Worm (Caenorhabditis elegans) whole organism, young adult: Measurements from ENCODE around the gene npr-2.
A peak's percentile ranks its signal among the peaks of the same experiment; 100 is the strongest.

Experiments
- B0019.2 ChIP-seq: fragments of 200-800 bp; sonication (Bioruptor generic); conservative IDR thresholded peaks from 2 replicates; pipeline ENCODE4 v1.3.6; 2022; ENCODE audit warnings: missing genetic modification reagents, missing genetic modification characterization, missing compliant biosample characterization
- D2030.7 ChIP-seq: fragments of 200-800 bp; sonication (Bioruptor generic); IDR thresholded peaks from 2 replicates; pipeline ENCODE4 v1.3.6; 2022; ENCODE audit warnings: missing genetic modification reagents, missing genetic modification characterization, missing compliant biosample characterization
- F55B11.4 ChIP-seq: sonication (generic microtip); optimal IDR thresholded peaks from 2 replicates; lab custom pipeline; 2016; ENCODE audit warnings: missing compliant biosample characterization, missing genetic modification characterization, borderline replicate concordance; ENCODE audit not compliant: insufficient read depth
- F57A8.1 ChIP-seq: fragments of 200-800 bp; sonication (Bioruptor generic); optimal IDR thresholded peaks from 2 replicates; lab custom pipeline; 2018; ENCODE audit warnings: mild to moderate bottlenecking, missing genetic modification characterization, moderate library complexity, missing compliant biosample characterization
- K12H6.12 ChIP-seq: fragments of 200-800 bp; sonication (Bioruptor generic); optimal IDR thresholded peaks from 2 replicates; lab custom pipeline; 2018; ENCODE audit warnings: mild to moderate bottlenecking, missing genetic modification characterization, missing compliant biosample characterization
- T07F8.4 ChIP-seq: sonication (generic microtip); optimal IDR thresholded peaks from 2 replicates; lab custom pipeline; 2016; ENCODE audit warnings: mild to moderate bottlenecking, missing genetic modification characterization, moderate library complexity, missing compliant biosample characterization
- T26A5.8 ChIP-seq: sonication (generic microtip); optimal IDR thresholded peaks from 2 replicates; lab custom pipeline; 2016; ENCODE audit warnings: missing genetic modification characterization, missing compliant biosample characterization
- Y67H2A.10 ChIP-seq: fragments of 200-800 bp; sonication (Bioruptor generic); conservative IDR thresholded peaks from 2 replicates; pipeline ENCODE4 v1.3.6; 2022; ENCODE audit warnings: missing genetic modification reagents, missing genetic modification characterization, missing compliant biosample characterization
- Y95B8A.8 ChIP-seq: fragments of 200-800 bp; sonication (Bioruptor generic); IDR thresholded peaks from 2 replicates; pipeline ENCODE4 v1.3.6; 2022; ENCODE audit warnings: missing genetic modification reagents, missing genetic modification characterization, missing compliant biosample characterization
- aptf-3 ChIP-seq: fragments of 200-800 bp; sonication (Bioruptor generic); IDR thresholded peaks from 2 replicates; pipeline ENCODE4 v1.3.6; 2022; ENCODE audit warnings: missing genetic modification characterization, missing compliant biosample characterization
- attf-6 ChIP-seq: fragments of 200-800 bp; sonication (Bioruptor generic); IDR thresholded peaks from 2 replicates; pipeline ENCODE4 v1.3.6; 2022; ENCODE audit warnings: missing genetic modification reagents, missing genetic modification characterization, missing compliant biosample characterization
- ceh-27 ChIP-seq: fragments of 200-800 bp; sonication (Bioruptor generic); optimal IDR thresholded peaks from 2 replicates; lab custom pipeline; 2018; ENCODE audit warnings: mild to moderate bottlenecking, missing genetic modification characterization, moderate library complexity, missing compliant biosample characterization
- ceh-79 ChIP-seq: sonication (generic microtip); optimal IDR thresholded peaks from 2 replicates; lab custom pipeline; 2017; ENCODE audit warnings: mild to moderate bottlenecking, missing genetic modification characterization, missing compliant biosample characterization
- chd-7 ChIP-seq: sonication (generic microtip); optimal IDR thresholded peaks from 2 replicates; lab custom pipeline; 2016; ENCODE audit warnings: mild to moderate bottlenecking, missing genetic modification characterization, moderate library complexity, missing compliant biosample characterization
- dpff-1 ChIP-seq: sonication (generic microtip); optimal IDR thresholded peaks from 2 replicates; lab custom pipeline; 2017; ENCODE audit warnings: mild to moderate bottlenecking, missing genetic modification characterization, missing compliant biosample characterization
- dpl-1 ChIP-seq: fragments of 150-350 bp; optimal IDR thresholded peaks from 2 replicates; lab custom pipeline; 2014; ENCODE audit warnings: missing biosample characterization, missing genetic modification reagents, missing genetic modification characterization
- egl-18 ChIP-seq: fragments of 200-800 bp; sonication (Bioruptor generic); IDR thresholded peaks from 2 replicates; pipeline ENCODE4 v1.3.6; 2022; ENCODE audit warnings: missing genetic modification reagents, missing genetic modification characterization, missing compliant biosample characterization
- gei-17 ChIP-seq: fragments of 200-800 bp; sonication (Bioruptor generic); optimal IDR thresholded peaks from 2 replicates; lab custom pipeline; 2018; ENCODE audit warnings: mild to moderate bottlenecking, missing genetic modification characterization, missing compliant biosample characterization
- him-1 ChIP-seq: sonication (generic microtip); optimal IDR thresholded peaks from 2 replicates; lab custom pipeline; 2016; ENCODE audit warnings: missing genotype, missing genetic modification reagents, missing genetic modification characterization, missing compliant biosample characterization
- hlh-12 ChIP-seq: sonication (generic microtip); optimal IDR thresholded peaks from 2 replicates; lab custom pipeline; 2016; ENCODE audit warnings: missing genetic modification characterization, missing compliant biosample characterization
- hmg-20 ChIP-seq: fragments of 200-800 bp; sonication (Bioruptor generic); IDR thresholded peaks from 2 replicates; pipeline ENCODE4 v1.3.6; 2022; ENCODE audit warnings: missing genetic modification reagents, missing genetic modification characterization, missing compliant biosample characterization
- hrde-1 ChIP-seq: sonication (generic microtip); optimal IDR thresholded peaks from 2 replicates; lab custom pipeline; 2016; ENCODE audit warnings: missing genetic modification characterization, mild to moderate bottlenecking, missing compliant biosample characterization, moderate library complexity, missing genotype, missing genetic modification reagents, borderline replicate concordance
- lin-26 ChIP-seq: fragments of 200-800 bp; sonication (Bioruptor generic); IDR thresholded peaks from 2 replicates; pipeline ENCODE4 v1.3.6; 2022; ENCODE audit warnings: missing genetic modification reagents, missing genetic modification characterization, missing compliant biosample characterization
- lin-35 ChIP-seq, 3 experiments: fragments of 150-350 bp in 2 of 3; sonication (generic microtip) in 1 of 3; optimal IDR thresholded peaks; 2 replicates each; lab custom pipeline; 2014 to 2018; ENCODE audit warnings: missing biosample characterization in 3 of 3, missing genetic modification characterization in 3 of 3, missing genetic modification reagents in 3 of 3
- lin-40 ChIP-seq: sonication (generic microtip); optimal IDR thresholded peaks from 2 replicates; lab custom pipeline; 2016; ENCODE audit warnings: missing genetic modification characterization, mild to moderate bottlenecking, missing compliant biosample characterization, missing genotype, missing genetic modification reagents
- lir-1 ChIP-seq: fragments of 200-800 bp; sonication (Bioruptor generic); conservative IDR thresholded peaks from 2 replicates; pipeline ENCODE4 v1.3.6; 2022; ENCODE audit warnings: missing genetic modification reagents, missing genetic modification characterization, missing compliant biosample characterization
- lsl-1 ChIP-seq: fragments of 200-800 bp; sonication (Bioruptor generic); optimal IDR thresholded peaks from 2 replicates; lab custom pipeline; 2018; ENCODE audit warnings: mild to moderate bottlenecking, missing genetic modification characterization, moderate library complexity, missing compliant biosample characterization
- madf-6 ChIP-seq: fragments of 200-800 bp; sonication (Bioruptor generic); IDR thresholded peaks from 2 replicates; pipeline ENCODE4 v1.3.6; 2022; ENCODE audit warnings: missing genetic modification reagents, missing genetic modification characterization, missing compliant biosample characterization
- madf-8 ChIP-seq: fragments of 200-800 bp; sonication (Bioruptor generic); conservative IDR thresholded peaks from 2 replicates; pipeline ENCODE4 v1.3.6; 2022; ENCODE audit warnings: missing genetic modification reagents, missing genetic modification characterization, missing compliant biosample characterization
- mel-28 ChIP-seq: sonication (generic microtip); optimal IDR thresholded peaks from 2 replicates; lab custom pipeline; 2016; ENCODE audit warnings: borderline replicate concordance, mild to moderate bottlenecking, missing genetic modification characterization, missing compliant biosample characterization
- mes-4 ChIP-seq: sonication (generic microtip); optimal IDR thresholded peaks from 2 replicates; lab custom pipeline; 2016; ENCODE audit warnings: missing genotype, missing genetic modification characterization, missing compliant biosample characterization
- mxl-1 ChIP-seq: sonication (generic microtip); optimal IDR thresholded peaks from 2 replicates; lab custom pipeline; 2016; ENCODE audit warnings: missing genetic modification characterization, missing compliant biosample characterization
- nfya-1 ChIP-seq: sonication (generic microtip); optimal IDR thresholded peaks from 2 replicates; lab custom pipeline; 2017; ENCODE audit warnings: antibody characterized with exemption, missing compliant biosample characterization, missing genetic modification characterization, borderline replicate concordance; ENCODE audit not compliant: insufficient read depth
- pha-4 ChIP-seq: fragments of 150-350 bp; sonication (generic microtip); optimal IDR thresholded peaks from 2 replicates; lab custom pipeline; 2014; ENCODE audit warnings: missing biosample characterization, missing genetic modification reagents, missing genetic modification characterization
- repo-1 ChIP-seq: sonication (generic microtip); optimal IDR thresholded peaks from 2 replicates; lab custom pipeline; 2017; ENCODE audit warnings: mild to moderate bottlenecking, missing genetic modification characterization, missing compliant biosample characterization
- snpc-1.1 ChIP-seq: sonication (generic microtip); optimal IDR thresholded peaks from 2 replicates; lab custom pipeline; 2017; ENCODE audit warnings: missing genetic modification characterization, mild to moderate bottlenecking, missing compliant biosample characterization, antibody characterized with exemption, moderate library complexity, missing genotype, missing genetic modification reagents; ENCODE audit not compliant: insufficient read depth
- snpc-1.3 ChIP-seq: sonication (generic microtip); optimal IDR thresholded peaks from 2 replicates; lab custom pipeline; 2017; ENCODE audit warnings: missing genetic modification characterization, mild to moderate bottlenecking, missing compliant biosample characterization, antibody characterized with exemption, moderate library complexity, missing genotype, missing genetic modification reagents; ENCODE audit not compliant: insufficient read depth
- somi-1 ChIP-seq: fragments of 200-800 bp; sonication (Bioruptor generic); optimal IDR thresholded peaks from 2 replicates; lab custom pipeline; 2018; ENCODE audit warnings: mild to moderate bottlenecking, missing genetic modification characterization, missing compliant biosample characterization
- sptf-2 ChIP-seq: fragments of 200-800 bp; sonication (Bioruptor generic); optimal IDR thresholded peaks from 2 replicates; lab custom pipeline; 2018; ENCODE audit warnings: mild to moderate bottlenecking, missing genetic modification characterization, missing compliant biosample characterization
- tbp1 ChIP-seq: fragments of 200-800 bp; sonication (Bioruptor generic); optimal IDR thresholded peaks from 2 replicates; lab custom pipeline; 2018; ENCODE audit warnings: mild to moderate bottlenecking, missing genetic modification characterization, missing compliant biosample characterization
- tbx-9 ChIP-seq: sonication (generic microtip); optimal IDR thresholded peaks from 2 replicates; lab custom pipeline; 2016; ENCODE audit warnings: borderline replicate concordance, missing genetic modification characterization, inconsistent platforms, missing compliant biosample characterization
- xnd-1 ChIP-seq: sonication (generic microtip); optimal IDR thresholded peaks from 2 replicates; lab custom pipeline; 2016; ENCODE audit warnings: missing genotype, missing genetic modification reagents, missing genetic modification characterization, missing compliant biosample characterization
- zfh-2 ChIP-seq: fragments of 200-800 bp; sonication (Bioruptor generic); conservative IDR thresholded peaks from 2 replicates; pipeline ENCODE4 v1.3.6; 2022; ENCODE audit warnings: missing genetic modification reagents, missing genetic modification characterization, missing compliant biosample characterization
- zim-3 ChIP-seq: sonication (generic microtip); optimal IDR thresholded peaks from 2 replicates; lab custom pipeline; 2017; ENCODE audit warnings: mild to moderate bottlenecking, missing genetic modification characterization, moderate library complexity, missing compliant biosample characterization
- ztf-22 ChIP-seq: fragments of 200-800 bp; sonication (Bioruptor generic); optimal IDR thresholded peaks from 2 replicates; lab custom pipeline; 2018; ENCODE audit warnings: mild to moderate bottlenecking, missing genetic modification characterization, moderate library complexity, missing compliant biosample characterization
- ztf-28 ChIP-seq: fragments of 200-800 bp; sonication (Bioruptor generic); IDR thresholded peaks from 2 replicates; pipeline ENCODE4 v1.3.6; 2022; ENCODE audit warnings: missing genetic modification reagents, missing genetic modification characterization, missing compliant biosample characterization
- ztf-6 ChIP-seq: fragments of 200-800 bp; sonication (Bioruptor generic); IDR thresholded peaks from 2 replicates; pipeline ENCODE4 v1.3.6; 2022; ENCODE audit warnings: missing genetic modification reagents, missing genetic modification characterization, missing compliant biosample characterization

Gene npr-2

ce11 chrIV:9563529-9564376 lies 16.2 kb downstream of the npr-2 start (continued):
- no peak for TF ChIP-seq tbp1 (GFP tag; lab: Kevin White, UChicago)
- TF ChIP-seq chd-7, result no peak
- no peak for TF ChIP-seq lin-35 (GFP tag; optimal IDR thresholded peaks at IDR 0.05; lab: Kevin White, UChicago)
- TF ChIP-seq ceh-79 (tag; lab: Kevin White, UChicago), result peak; percentile 83
- TF ChIP-seq tbx-9 (tag; lab: Kevin White, UChicago), result no peak
- TF ChIP-seq hmg-20 (GFP tag; lab: Robert Waterston, UW), result no peak
- no peak for TF ChIP-seq lsl-1 (GFP tag; lab: Kevin White, UChicago)
- peak; percentile 94 for TF ChIP-seq zfh-2 (GFP tag; lab: Robert Waterston, UW)
- no peak for TF ChIP-seq nfya-1
- TF ChIP-seq somi-1 (GFP tag; lab: Kevin White, UChicago), result no peak
- TF ChIP-seq ztf-6, result no peak
- TF ChIP-seq gei-17 (GFP tag; lab: Kevin White, UChicago), result no peak
- TF ChIP-seq zim-3 (tag; lab: Kevin White, UChicago), result no peak
- TF ChIP-seq lin-26 (GFP tag; lab: Robert Waterston, UW), result peak; percentile 81
- peak; percentile 32; the same call in 1 of the 2 replicates for TF ChIP-seq ztf-28 (GFP tag; lab: Robert Waterston, UW)
- TF ChIP-seq hrde-1 (tag; lab: Kevin White, UChicago), result no peak
- TF ChIP-seq mes-4, result no peak
- TF ChIP-seq snpc-1.3 (tag; lab: Kevin White, UChicago), result no peak
- peak; percentile 10 for TF ChIP-seq T26A5.8
- no peak for TF ChIP-seq hlh-12 (tag; lab: Kevin White, UChicago)
- TF ChIP-seq B0019.2, result no peak
- TF ChIP-seq ceh-27 (GFP tag; lab: Kevin White, UChicago), result no peak
- no peak for TF ChIP-seq him-1 (tag; lab: Kevin White, UChicago)
- no peak for TF ChIP-seq ztf-22 (GFP tag; lab: Kevin White, UChicago)
- no peak for TF ChIP-seq F55B11.4 (tag; lab: Kevin White, UChicago)
- TF ChIP-seq aptf-3 (GFP tag; lab: Robert Waterston, UW), result no peak
- TF ChIP-seq K12H6.12 (tag; lab: Kevin White, UChicago), result no peak
- TF ChIP-seq madf-8 (GFP tag; lab: Robert Waterston, UW), result no peak
- no peak for TF ChIP-seq attf-6
- peak; percentile 14 for TF ChIP-seq sptf-2
- TF ChIP-seq Y67H2A.10, result no peak
- TF ChIP-seq snpc-1.1 (tag; lab: Kevin White, UChicago), result no peak
- TF ChIP-seq mxl-1 (tag; lab: Kevin White, UChicago), result no peak
- no peak for TF ChIP-seq madf-6 (GFP tag; lab: Robert Waterston, UW)
- no peak for TF ChIP-seq dpl-1 (GFP tag; lab: Kevin White, UChicago)
- no peak for TF ChIP-seq mel-28 (tag; lab: Kevin White, UChicago)
- no peak for TF ChIP-seq F57A8.1 (GFP tag; lab: Kevin White, UChicago)
- TF ChIP-seq dpff-1, result no peak
- TF ChIP-seq T07F8.4, result no peak
- TF ChIP-seq pha-4 (tag; lab: Kevin White, UChicago), result no peak
- no peak for TF ChIP-seq D2030.7 (GFP tag; lab: Robert Waterston, UW)
- TF ChIP-seq repo-1 (tag; lab: Kevin White, UChicago), result peak; percentile 10
- no peak for TF ChIP-seq lir-1 (GFP tag; lab: Robert Waterston, UW)
- TF ChIP-seq egl-18, result no peak
- peak; percentile 54 for TF ChIP-seq lin-40 (tag; lab: Kevin White, UChicago)
- TF ChIP-seq xnd-1 (tag; lab: Kevin White, UChicago), result no peak
- no peak for TF ChIP-seq Y95B8A.8 (GFP tag; lab: Robert Waterston, UW)
